Worm (Caenorhabditis elegans): ENCODE data around the gene F11C1.7.

DNA sequence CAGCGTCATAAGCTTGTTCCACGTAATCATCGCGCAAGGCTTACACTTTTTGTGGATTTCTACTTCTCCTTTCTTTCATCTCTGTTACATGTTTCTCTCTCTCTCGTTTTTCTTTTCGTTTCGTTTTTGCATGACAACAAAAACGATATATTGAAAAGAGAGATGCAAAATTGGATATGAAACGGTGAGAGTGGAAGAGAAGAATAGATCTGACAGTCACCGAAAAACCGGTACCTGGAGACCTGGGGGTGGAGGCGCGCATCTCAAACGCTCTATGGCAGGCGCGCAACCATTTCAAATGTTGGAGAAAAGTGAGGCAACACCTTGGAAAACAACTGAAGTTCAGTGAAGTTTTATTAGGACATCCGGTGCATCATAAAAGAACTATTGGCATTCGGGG is 20.5 kb downstream of the F11C1.7 start:
- TF ChIP-seq lir-3 (tag; optimal IDR thresholded peaks at IDR 0.05; ENCODE audit: poor library complexity) (no peak), nhr-71 (tag; optimal IDR thresholded peaks at IDR 0.05) (peak; percentile 55), mab-9 (GFP tag; IDR thresholded peaks at IDR 0.05) (no peak), hlh-4 (tag; optimal IDR thresholded peaks at IDR 0.05) (no peak), ama-1 (optimal IDR thresholded peaks at IDR 0.05) (no peak), tbx-2 (tag; optimal IDR thresholded peaks at IDR 0.05) (no peak)

Measured in whole organism, L1 larva.